Fruit fly (Drosophila melanogaster): ENCODE data around the gene CG5885.

CG5885 gene

DNA sequence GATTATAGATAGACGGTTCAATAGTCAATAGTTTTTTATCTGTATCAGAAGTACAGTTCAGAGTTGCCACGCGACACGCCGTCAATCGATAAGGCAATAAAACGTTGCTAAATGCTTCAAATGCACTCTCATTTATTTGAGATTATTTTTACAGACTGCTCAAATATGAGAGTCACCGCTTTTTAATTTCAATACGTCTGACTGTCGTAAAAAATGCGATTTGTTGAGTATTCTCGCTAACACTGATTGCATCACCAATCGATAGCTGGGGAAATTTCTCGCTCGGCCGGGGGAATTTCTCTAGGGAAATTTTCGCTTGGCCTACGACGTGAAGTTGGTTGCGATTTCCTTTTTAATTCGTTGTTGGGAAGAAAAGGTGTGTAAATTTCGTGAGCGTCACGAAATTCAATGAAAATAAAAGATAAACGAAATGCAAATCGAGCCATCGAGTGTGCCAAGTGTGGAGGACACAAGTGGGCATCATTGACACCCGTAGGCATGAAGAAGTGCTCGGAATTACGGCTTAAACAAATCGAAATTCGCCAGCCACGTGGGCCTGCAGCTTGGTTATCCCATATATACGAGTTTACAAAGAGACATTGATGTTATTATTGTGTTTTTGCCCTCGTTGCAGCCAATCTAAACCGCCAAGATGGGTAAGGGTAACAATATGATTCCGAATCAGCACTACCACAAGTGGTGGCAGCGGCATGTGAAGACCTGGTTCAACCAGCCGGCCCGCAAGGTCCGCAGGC is 49.0 kb upstream of the CG5885 start, which contains the start of the genes Dref and RpL13 (continued):
- TF ChIP-seq CG3065 (GFP tag; optimal IDR thresholded peaks at IDR 0.05) = peak; percentile 51
- peak; percentile 74 for TF ChIP-seq fd3F (GFP tag; optimal IDR thresholded peaks at IDR 0.05)
- TF ChIP-seq CG33213 (GFP tag; optimal IDR thresholded peaks at IDR 0.05) = peak; percentile 92
- TF ChIP-seq CG1832 (GFP tag; optimal IDR thresholded peaks at IDR 0.05) = no peak
- peak; percentile 61 for TF ChIP-seq da (GFP tag; optimal IDR thresholded peaks at IDR 0.05)
- peak; percentile 89 for TF ChIP-seq Fer3 (tag; optimal IDR thresholded peaks at IDR 0.05)
- TF ChIP-seq CG12299 (tag; optimal IDR thresholded peaks at IDR 0.05) = peak; percentile 91
- TF ChIP-seq tap (tag; optimal IDR thresholded peaks at IDR 0.05) = peak; percentile 79
- peak; percentile 55 for TF ChIP-seq Hmx (GFP tag; optimal IDR thresholded peaks at IDR 0.05)
- TF ChIP-seq CG9876 (GFP tag; optimal IDR thresholded peaks at IDR 0.05) = peak; percentile 71
- TF ChIP-seq E2f1 (GFP tag; IDR thresholded peaks at IDR 0.05) = peak; percentile 67
- peak; percentile 74 for TF ChIP-seq Abd-B (GFP tag; optimal IDR thresholded peaks at IDR 0.05)
- peak; percentile 68 for TF ChIP-seq CG10366 (GFP tag; IDR thresholded peaks at IDR 0.05)
- no peak for TF ChIP-seq CG10565 (GFP tag; optimal IDR thresholded peaks at IDR 0.05)
- TF ChIP-seq CG4282 (GFP tag; optimal IDR thresholded peaks at IDR 0.05) = peak; percentile 83
- TF ChIP-seq CG8478 (optimal IDR thresholded peaks at IDR 0.05) = no peak
- peak; percentile 72 for TF ChIP-seq Myb (GFP tag; optimal IDR thresholded peaks at IDR 0.05)
- peak; percentile 73 for TF ChIP-seq p53 (GFP tag; optimal IDR thresholded peaks at IDR 0.05)
- peak; percentile 80 for TF ChIP-seq CG31441 (GFP tag; IDR thresholded peaks at IDR 0.05)
- peak; percentile 85 for TF ChIP-seq CG31365 (tag; optimal IDR thresholded peaks at IDR 0.05)
- peak; percentile 80 for TF ChIP-seq HLH54F (GFP tag; optimal IDR thresholded peaks at IDR 0.05)
- no peak for TF ChIP-seq yki (optimal IDR thresholded peaks at IDR 0.05)
- TF ChIP-seq CG6683 (GFP tag; optimal IDR thresholded peaks at IDR 0.05) = peak; percentile 84
- TF ChIP-seq H15 (GFP tag; IDR thresholded peaks at IDR 0.05) = peak; percentile 64; the same call in 2 of the 3 replicates
- TF ChIP-seq CG6689 (GFP tag; IDR thresholded peaks at IDR 0.05) = peak; percentile 44; the same call in 1 of the 2 replicates
- peak; percentile 70 for TF ChIP-seq dmrt11E (tag; optimal IDR thresholded peaks at IDR 0.05)
- TF ChIP-seq B-H2 (GFP tag; optimal IDR thresholded peaks at IDR 0.05) = peak; percentile 93
- peak; percentile 82 for TF ChIP-seq unpg (GFP tag; optimal IDR thresholded peaks at IDR 0.05)
- peak; percentile 84 for TF ChIP-seq Atf6 (GFP tag; IDR thresholded peaks at IDR 0.05)
- TF ChIP-seq cg (GFP tag; optimal IDR thresholded peaks at IDR 0.05) = no peak
- TF ChIP-seq CG13894 (tag; optimal IDR thresholded peaks at IDR 0.05) = peak; percentile 85
- TF ChIP-seq slou (GFP tag; optimal IDR thresholded peaks at IDR 0.05) = peak; percentile 21
- no peak for TF ChIP-seq Dip2 (GFP tag; IDR thresholded peaks at IDR 0.05)
- TF ChIP-seq CG12942 (GFP tag; optimal IDR thresholded peaks at IDR 0.05) = peak; percentile 69
- TF ChIP-seq CG8765 (GFP tag; IDR thresholded peaks at IDR 0.05) = peak; percentile 61; the same call in 1 of the 2 replicates
- TF ChIP-seq Dll (GFP tag; IDR thresholded peaks at IDR 0.05; ENCODE audit: partially characterized antibody) = peak; percentile 88
- peak; percentile 3; the same call in 1 of the 2 replicates for TF ChIP-seq CkIIα-i1 (GFP tag; IDR thresholded peaks at IDR 0.05)
- TF ChIP-seq CG14965 (GFP tag; optimal IDR thresholded peaks at IDR 0.05; ENCODE audit: borderline replicate concordance) = no peak
- TF ChIP-seq otp (GFP tag; IDR thresholded peaks at IDR 0.05) = peak; percentile 93
- no peak for TF ChIP-seq hth (optimal IDR thresholded peaks at IDR 0.05)
- peak; percentile 90 for TF ChIP-seq kah (GFP tag; optimal IDR thresholded peaks at IDR 0.05)
- TF ChIP-seq al (GFP tag; IDR thresholded peaks at IDR 0.05) = peak; percentile 68
- TF ChIP-seq Side (GFP tag; optimal IDR thresholded peaks at IDR 0.05) = peak; percentile 93
- peak; percentile 92 for TF ChIP-seq nom (GFP tag; optimal IDR thresholded peaks at IDR 0.05)
- peak; percentile 86 for TF ChIP-seq fu2 (GFP tag; optimal IDR thresholded peaks at IDR 0.05)
- TF ChIP-seq ab (GFP tag; optimal IDR thresholded peaks at IDR 0.05) = peak; percentile 17
- TF ChIP-seq wor (GFP tag; IDR thresholded peaks at IDR 0.05) = no peak
- TF ChIP-seq lola (GFP tag; optimal IDR thresholded peaks at IDR 0.05) = peak in 1 of 3 experiments; percentile 61
- no peak for TF ChIP-seq Lim3 (GFP tag; IDR thresholded peaks at IDR 0.05)
- peak; percentile 52; the same call in 1 of the 2 replicates for TF ChIP-seq HLH3B (GFP tag; IDR thresholded peaks at IDR 0.05)
